Fruit fly (Drosophila melanogaster): ENCODE results near the gene LeuRS.
A peak's percentile ranks its signal among the peaks of the same experiment; 100 is the strongest.

Gene LeuRS

DNA sequence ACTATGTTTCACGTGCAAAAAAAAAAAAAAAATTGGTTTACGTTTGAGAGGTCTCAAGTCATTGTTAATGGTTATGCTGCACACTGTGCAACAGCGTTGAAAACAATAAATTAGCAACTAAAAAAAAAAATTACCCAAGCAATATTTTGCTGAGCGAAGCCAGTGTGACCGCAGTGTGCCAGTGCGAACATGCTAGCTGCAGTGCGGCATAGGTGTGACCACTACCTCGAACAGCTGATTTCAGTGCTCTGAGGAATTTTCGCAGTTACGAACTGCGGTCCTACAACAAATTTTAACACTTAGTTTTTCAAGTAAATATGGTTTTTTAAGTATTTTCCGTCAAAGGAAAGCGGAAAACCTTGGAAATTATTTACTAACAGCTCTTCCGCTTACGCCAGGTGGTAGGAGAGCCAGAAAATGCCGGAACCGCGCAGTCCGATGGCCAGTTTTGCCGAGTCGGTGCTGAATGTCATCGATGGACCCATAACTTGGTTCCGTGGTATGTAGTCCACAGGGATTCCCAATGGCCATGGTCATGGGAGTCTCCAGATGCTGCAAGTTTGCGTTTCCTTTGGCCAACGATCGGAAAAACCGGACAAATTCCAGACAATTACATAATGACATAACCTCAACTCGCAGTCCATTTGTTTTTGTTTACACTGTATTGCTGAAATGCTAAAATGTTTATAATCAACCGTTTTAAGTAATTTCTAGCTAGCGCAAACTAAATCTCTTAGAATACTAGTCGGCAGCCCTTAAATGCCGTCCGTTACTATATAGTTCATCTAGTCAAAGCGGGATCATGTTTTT is 48.3 kb downstream of the LeuRS start, which contains the start of the genes msl-2 and ND-PDSW:
TSS of gene msl-2 (minus strand) at position 195 of the 810 bp plus-strand sequence.
TSS of gene ND-PDSW (plus strand) at position 240 of the 810 bp plus-strand sequence.
- TF ChIP-seq GATAd (GFP tag; optimal IDR thresholded peaks at IDR 0.05) = no peak
- TF ChIP-seq Rel (GFP tag; optimal IDR thresholded peaks at IDR 0.05) = no peak
- TF ChIP-seq Rel (tag; optimal IDR thresholded peaks at IDR 0.05) = peak; percentile 18

- no peak for TF ChIP-seq woc (GFP tag; optimal IDR thresholded peaks at IDR 0.05)
- TF ChIP-seq Hnf4 (GFP tag; optimal IDR thresholded peaks at IDR 0.05) = no peak
- TF ChIP-seq fru (GFP tag; optimal IDR thresholded peaks at IDR 0.05) = no peak
- TF ChIP-seq dl (GFP tag; optimal IDR thresholded peaks at IDR 0.05; ENCODE audit: insufficient read depth in 1 of 2, partially characterized antibody in 2 of 2) = no peak
- TF ChIP-seq GATAd (GFP tag; optimal IDR thresholded peaks at IDR 0.05) = no peak
- TF ChIP-seq Hr83 (GFP tag; optimal IDR thresholded peaks at IDR 0.05; ENCODE audit: poor library complexity, severe bottlenecking) = no peak
Measured at dm6 chr2L:3465426-3465825, 49.0 kb downstream of the LeuRS start.

DNA sequence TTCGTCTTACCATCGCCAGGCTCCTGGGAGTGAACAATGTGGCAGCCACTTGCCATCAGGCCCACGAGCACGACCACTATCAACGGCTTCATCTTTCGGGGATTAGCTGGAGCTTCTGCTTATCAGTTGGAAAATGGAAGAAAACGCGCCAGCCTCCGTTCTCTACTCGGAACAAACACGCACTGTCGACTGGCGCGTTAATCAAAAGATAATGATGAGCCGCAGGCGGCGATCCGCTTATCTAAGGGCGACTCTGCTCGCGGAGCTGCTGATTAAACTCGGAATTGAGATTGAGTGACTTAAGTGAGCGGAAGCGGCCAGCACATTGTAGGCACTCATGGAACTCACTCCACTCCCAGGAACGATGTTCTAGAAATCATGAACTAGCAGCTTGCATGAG is 52.7 kb downstream of the LeuRS start, which contains the start of gene CG3246:
TSS of gene CG3246 (minus strand) at position 193 of the 400 bp plus-strand sequence.
- no peak for TF ChIP-seq woc (GFP tag; optimal IDR thresholded peaks at IDR 0.05)
- no peak for TF ChIP-seq psq (GFP tag; optimal IDR thresholded peaks at IDR 0.05)
- TF ChIP-seq dmrt93B (GFP tag; optimal IDR thresholded peaks at IDR 0.05) = no peak
- TF ChIP-seq Rel (GFP tag; optimal IDR thresholded peaks at IDR 0.05) = no peak
- no peak for TF ChIP-seq Rel (tag; optimal IDR thresholded peaks at IDR 0.05)
- no peak for TF ChIP-seq pan (optimal IDR thresholded peaks at IDR 0.05)
- TF ChIP-seq HLH106 (tag; optimal IDR thresholded peaks at IDR 0.05) = no peak
- TF ChIP-seq Dfd (GFP tag; optimal IDR thresholded peaks at IDR 0.05) = no peak
- no peak for TF ChIP-seq lola (GFP tag; optimal IDR thresholded peaks at IDR 0.05)
- no peak for TF ChIP-seq CG9705 (GFP tag; optimal IDR thresholded peaks at IDR 0.05)
- TF ChIP-seq foxo (GFP tag; optimal IDR thresholded peaks at IDR 0.05) = no peak
- no peak for TF ChIP-seq Sp1 (GFP tag; optimal IDR thresholded peaks at IDR 0.05)
- no peak for TF ChIP-seq Hr78 (GFP tag; optimal IDR thresholded peaks at IDR 0.05)
- no peak for TF ChIP-seq sv (GFP tag; optimal IDR thresholded peaks at IDR 0.05)
- TF ChIP-seq Vsx2 (GFP tag; optimal IDR thresholded peaks at IDR 0.05; ENCODE audit: partially characterized antibody) = no peak
- no peak for TF ChIP-seq dsf (GFP tag; optimal IDR thresholded peaks at IDR 0.05; ENCODE audit: borderline replicate concordance)
- no peak for TF ChIP-seq CrebA (GFP tag; optimal IDR thresholded peaks at IDR 0.05; ENCODE audit: borderline replicate concordance)
- TF ChIP-seq tai (GFP tag; optimal IDR thresholded peaks at IDR 0.05) = no peak
- TF ChIP-seq Hr83 (GFP tag; optimal IDR thresholded peaks at IDR 0.05; ENCODE audit: poor library complexity, severe bottlenecking) = no peak
- no peak for TF ChIP-seq Hnf4 (GFP tag; optimal IDR thresholded peaks at IDR 0.05)
- no peak for TF ChIP-seq fru (GFP tag; optimal IDR thresholded peaks at IDR 0.05)
